Worm (Caenorhabditis elegans): ENCODE measurements around the gene C17B7.10.

ce11 chrV:3308169-3308568 lies 33.6 kb downstream of the C17B7.10 start, which contains the start of gene srbc-3:
- TF ChIP-seq unc-86 (tag; optimal IDR thresholded peaks at IDR 0.05) = no peak
- TF ChIP-seq jun-1 (tag; optimal IDR thresholded peaks at IDR 0.05) = no peak
- TF ChIP-seq pax-3 (tag; optimal IDR thresholded peaks at IDR 0.05) = no peak
- no peak for TF ChIP-seq dpl-1 (GFP tag; optimal IDR thresholded peaks at IDR 0.05)
- no peak for TF ChIP-seq nhr-11 (tag; optimal IDR thresholded peaks at IDR 0.05)
- TF ChIP-seq lin-15B (tag; optimal IDR thresholded peaks at IDR 0.05) = no peak
- no peak for TF ChIP-seq nhr-237 (tag; optimal IDR thresholded peaks at IDR 0.05)
- no peak for TF ChIP-seq fkh-4 (tag; optimal IDR thresholded peaks at IDR 0.05; ENCODE audit: borderline replicate concordance)
